Worm (Caenorhabditis elegans) whole organism, midembryonic: ENCODE measurements around the gene set-1.

Experiments
- T22C8.4 ChIP-seq: fragments of 200-800 bp; sonication (Bioruptor generic); IDR thresholded peaks from 2 replicates; pipeline ENCODE4 v1.3.6; 2022; ENCODE audit warnings: missing genetic modification characterization, missing compliant biosample characterization
- cog-1 ChIP-seq: sonication (generic microtip); optimal IDR thresholded peaks from 2 replicates; lab custom pipeline; 2016; ENCODE audit warnings: missing genetic modification characterization, missing compliant biosample characterization
- flt-1 ChIP-seq: fragments of 200-800 bp; sonication (Bioruptor generic); IDR thresholded peaks from 2 replicates; pipeline ENCODE4 v1.3.6; 2022; ENCODE audit warnings: missing genetic modification characterization, missing compliant biosample characterization
- klf-2 ChIP-seq: fragments of 200-800 bp; sonication (Bioruptor generic); conservative IDR thresholded peaks from 2 replicates; pipeline ENCODE4 v1.3.6; 2022; ENCODE audit warnings: missing genetic modification reagents, missing genetic modification characterization, missing compliant biosample characterization
- ref-1 ChIP-seq: fragments of 200-800 bp; sonication (Bioruptor generic); conservative IDR thresholded peaks from 2 replicates; pipeline ENCODE4 v1.3.6; 2022; ENCODE audit warnings: missing genetic modification reagents, missing genetic modification characterization, missing compliant biosample characterization
- ztf-23 ChIP-seq: fragments of 200-800 bp; sonication (Bioruptor generic); IDR thresholded peaks from 2 replicates; pipeline ENCODE4 v1.3.6; 2022; ENCODE audit warnings: missing genetic modification reagents, missing genetic modification characterization, missing compliant biosample characterization

- TF ChIP-seq klf-2: no peak
- TF ChIP-seq ztf-23: no peak
- TF ChIP-seq cog-1 (tag; lab: Kevin White, UChicago): no peak
- no peak for TF ChIP-seq T22C8.4 (GFP tag; lab: Robert Waterston, UW)
- no peak for TF ChIP-seq flt-1 (GFP tag; lab: Robert Waterston, UW)
- TF ChIP-seq ref-1 (GFP tag; lab: Robert Waterston, UW): no peak
These were observed 37.3 kb upstream of the set-1 start, which contains the start of gene rpt-3 for ce11 chrIII:6489493-6489892.
